Worm (Caenorhabditis elegans) whole organism, mixed stage, embryonic: ENCODE data around the gene T12G3.4.

ENCODE experiments used
- ceh-39 ChIP-seq: fragments of 150-350 bp; optimal IDR thresholded peaks from 2 replicates; lab custom pipeline; 2014; ENCODE audit warnings: missing biosample characterization, missing genetic modification characterization
- lsy-2 ChIP-seq: fragments of 150-350 bp; optimal IDR thresholded peaks from 2 replicates; lab custom pipeline; 2014; ENCODE audit warnings: missing biosample characterization, missing genetic modification characterization
- nhr-12 ChIP-seq: fragments of 150-350 bp; optimal IDR thresholded peaks from 2 replicates; lab custom pipeline; 2014; ENCODE audit warnings: missing biosample characterization, missing genetic modification characterization
- nhr-2 ChIP-seq: fragments of 150-350 bp; optimal IDR thresholded peaks from 2 replicates; lab custom pipeline; 2014; ENCODE audit warnings: missing biosample characterization, missing genetic modification characterization
- nhr-237 ChIP-seq: fragments of 150-350 bp; optimal IDR thresholded peaks from 2 replicates; lab custom pipeline; 2014; ENCODE audit warnings: missing biosample characterization, missing genetic modification characterization
- pha-4 ChIP-seq: fragments of 150-350 bp; optimal IDR thresholded peaks from 2 replicates; lab custom pipeline; 2018; ENCODE audit warnings: missing biosample characterization, missing genetic modification reagents, missing genetic modification characterization
- unc-62 ChIP-seq: fragments of 150-350 bp; optimal IDR thresholded peaks from 2 replicates; lab custom pipeline; 2014; ENCODE audit warnings: missing biosample characterization, missing genetic modification reagents, missing genetic modification characterization
- ztf-11 ChIP-seq: fragments of 150-350 bp; optimal IDR thresholded peaks from 2 replicates; lab custom pipeline; 2014; ENCODE audit warnings: missing biosample characterization, missing genetic modification characterization

ce11 chrIV:12043054-12043453 is 5.0 kb upstream of the T12G3.4 start:
- TF ChIP-seq nhr-237 (tag; lab: Kevin White, UChicago) (no peak), unc-62 (GFP tag; lab: Kevin White, UChicago) (no peak), ceh-39 (tag; lab: Kevin White, UChicago) (no peak), nhr-12 (tag; lab: Kevin White, UChicago) (no peak), ztf-11 (no peak), nhr-2 (tag; lab: Kevin White, UChicago) (no peak), pha-4 (tag; lab: Kevin White, UChicago) (no peak), lsy-2 (tag; lab: Kevin White, UChicago) (no peak)
